Worm (Caenorhabditis elegans) whole organism, midembryonic: Measurements from ENCODE around the gene C11D2.4.
A peak's percentile ranks its signal among the peaks of the same experiment; 100 is the strongest.

Source experiments
- T22C8.4 ChIP-seq: fragments of 200-800 bp; sonication (Bioruptor generic); IDR thresholded peaks from 2 replicates; pipeline ENCODE4 v1.3.6; 2022; ENCODE audit warnings: missing genetic modification characterization, missing compliant biosample characterization
- cog-1 ChIP-seq: sonication (generic microtip); optimal IDR thresholded peaks from 2 replicates; lab custom pipeline; 2016; ENCODE audit warnings: missing genetic modification characterization, missing compliant biosample characterization
- flt-1 ChIP-seq: fragments of 200-800 bp; sonication (Bioruptor generic); IDR thresholded peaks from 2 replicates; pipeline ENCODE4 v1.3.6; 2022; ENCODE audit warnings: missing genetic modification characterization, missing compliant biosample characterization
- klf-2 ChIP-seq: fragments of 200-800 bp; sonication (Bioruptor generic); conservative IDR thresholded peaks from 2 replicates; pipeline ENCODE4 v1.3.6; 2022; ENCODE audit warnings: missing genetic modification reagents, missing genetic modification characterization, missing compliant biosample characterization
- med-1 ChIP-seq: sonication (generic microtip); optimal IDR thresholded peaks from 2 replicates; lab custom pipeline; 2017; ENCODE audit warnings: missing genetic modification characterization, mild to moderate bottlenecking, missing compliant biosample characterization, antibody characterized with exemption, missing genetic modification reagents; ENCODE audit not compliant: insufficient read depth
- ref-1 ChIP-seq: fragments of 200-800 bp; sonication (Bioruptor generic); conservative IDR thresholded peaks from 2 replicates; pipeline ENCODE4 v1.3.6; 2022; ENCODE audit warnings: missing genetic modification reagents, missing genetic modification characterization, missing compliant biosample characterization
- tab-1 ChIP-seq: fragments of 200-800 bp; sonication (Bioruptor generic); IDR thresholded peaks from 2 replicates; pipeline ENCODE4 v1.3.6; 2022; ENCODE audit warnings: missing genetic modification characterization, missing compliant biosample characterization
- ztf-23 ChIP-seq: fragments of 200-800 bp; sonication (Bioruptor generic); IDR thresholded peaks from 2 replicates; pipeline ENCODE4 v1.3.6; 2022; ENCODE audit warnings: missing genetic modification reagents, missing genetic modification characterization, missing compliant biosample characterization
- ztf-29 ChIP-seq: fragments of 200-800 bp; sonication (Bioruptor generic); IDR thresholded peaks from 2 replicates; pipeline ENCODE4 v1.3.6; 2022; ENCODE audit warnings: missing genetic modification reagents, missing genetic modification characterization, missing compliant biosample characterization

The C11D2.4 gene

ce11 chrIV:6117741-6118265 is 39.0 kb downstream of the C11D2.4 start, which contains the start of gene zen-4:
zen-4 (plus strand) TSS chrIV:6118215.
- TF ChIP-seq tab-1: no peak
- 0 out of 2 replicates have a peak, but pooled peaks have one; percentile 49 for TF ChIP-seq flt-1
- no peak for TF ChIP-seq ztf-23 (GFP tag; lab: Robert Waterston, UW)
- TF ChIP-seq ztf-29: no peak
- TF ChIP-seq med-1 (GFP tag; lab: Kevin White, UChicago): no peak

ce11 chrIV:6112291-6112690 is 44.5 kb downstream of the C11D2.4 start, which contains the start of gene M03D4.3:
M03D4.3 (minus strand) TSS chrIV:6112391.
- no peak for TF ChIP-seq klf-2
- no peak for TF ChIP-seq ztf-23 (GFP tag; lab: Robert Waterston, UW)
- no peak for TF ChIP-seq med-1 (GFP tag; lab: Kevin White, UChicago)
- no peak for TF ChIP-seq cog-1 (tag; lab: Kevin White, UChicago)
- no peak for TF ChIP-seq ref-1 (GFP tag; lab: Robert Waterston, UW)
- no peak for TF ChIP-seq tab-1
- no peak for TF ChIP-seq T22C8.4 (GFP tag; lab: Robert Waterston, UW)
- TF ChIP-seq flt-1: no peak
- TF ChIP-seq ztf-29: no peak

- TF ChIP-seq tab-1 (no peak), ref-1 (GFP tag; lab: Robert Waterston, UW) (no peak), flt-1 (no peak), ztf-23 (GFP tag; lab: Robert Waterston, UW) (no peak)
These were observed 48.1 kb downstream of the C11D2.4 start for ce11 chrIV:6108665-6109064.
